Fruit fly (Drosophila melanogaster): Measurements from ENCODE around the gene lft.

The lft gene

DNA sequence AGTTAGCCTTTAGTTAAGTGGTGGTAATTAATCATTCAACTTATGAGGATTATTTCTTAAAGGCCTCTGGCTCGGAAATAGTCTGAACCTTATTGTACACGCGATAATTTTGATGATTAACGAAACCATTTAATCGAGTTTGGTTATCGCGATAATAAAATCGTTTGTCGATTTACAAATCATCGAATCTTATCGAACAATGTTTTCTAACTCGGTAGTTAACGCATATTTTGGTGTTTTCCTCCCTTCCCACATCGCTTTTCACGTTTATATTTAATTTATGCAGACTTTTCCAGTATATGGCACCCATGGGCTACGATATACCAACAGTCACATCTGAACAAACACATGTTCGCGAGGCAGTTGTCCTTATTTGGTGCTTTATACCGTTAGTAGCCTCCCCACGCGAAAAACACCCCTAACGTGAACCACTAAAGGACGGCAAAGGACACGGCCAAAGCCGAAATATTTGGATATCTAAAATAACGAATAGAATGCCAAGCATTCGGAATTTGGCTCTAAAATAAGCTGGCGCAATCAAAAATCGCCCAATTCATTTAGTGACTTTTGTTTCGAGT lies 20.2 kb upstream of the lft start, which contains the start of gene Frmd5 (continued):
- TF ChIP-seq crp (GFP tag; optimal IDR thresholded peaks at IDR 0.05) = peak in 1 of 2 experiments; percentile 54
- TF ChIP-seq kah (GFP tag; optimal IDR thresholded peaks at IDR 0.05) = no peak
- no peak for TF ChIP-seq cas (GFP tag; IDR thresholded peaks at IDR 0.05)
- TF ChIP-seq p53 (GFP tag; optimal IDR thresholded peaks at IDR 0.05) = no peak
- no peak for TF ChIP-seq CG8290 (GFP tag; optimal IDR thresholded peaks at IDR 0.05)
- no peak for TF ChIP-seq CG8290 (tag; optimal IDR thresholded peaks at IDR 0.05)
- no peak for TF ChIP-seq bcd (GFP tag; optimal IDR thresholded peaks at IDR 0.05)
- TF ChIP-seq da (GFP tag; optimal IDR thresholded peaks at IDR 0.05) = no peak
- TF ChIP-seq lov (optimal IDR thresholded peaks at IDR 0.05) = no peak
- TF ChIP-seq lov (GFP tag; IDR thresholded peaks at IDR 0.05) = no peak
- TF ChIP-seq Usf (GFP tag; optimal IDR thresholded peaks at IDR 0.05) = no peak
- peak; percentile 66; the same call in 2 of the 4 replicates for TF ChIP-seq Dll (GFP tag; IDR thresholded peaks at IDR 0.05; ENCODE audit: partially characterized antibody)
- no peak for TF ChIP-seq hkb (optimal IDR thresholded peaks at IDR 0.05)
- no peak for TF ChIP-seq hkb (GFP tag; IDR thresholded peaks at IDR 0.05)
- no peak for TF ChIP-seq ERR (GFP tag; optimal IDR thresholded peaks at IDR 0.05)
- TF ChIP-seq lbe (GFP tag; optimal IDR thresholded peaks at IDR 0.05) = no peak
- no peak for TF ChIP-seq Hand (GFP tag; optimal IDR thresholded peaks at IDR 0.05)
- no peak for TF ChIP-seq az2 (GFP tag; optimal IDR thresholded peaks at IDR 0.05)
- peak; percentile 62 for TF ChIP-seq Neu2 (GFP tag; optimal IDR thresholded peaks at IDR 0.05; ENCODE audit: borderline replicate concordance)
- TF ChIP-seq CG31441 (GFP tag; IDR thresholded peaks at IDR 0.05) = no peak
- TF ChIP-seq Jarid2 (GFP tag; optimal IDR thresholded peaks at IDR 0.05) = no peak
- TF ChIP-seq ro (GFP tag; IDR thresholded peaks at IDR 0.05) = no peak
- no peak for TF ChIP-seq CG6813 (GFP tag; optimal IDR thresholded peaks at IDR 0.05)
- TF ChIP-seq sens-2 (GFP tag; IDR thresholded peaks at IDR 0.05) = no peak
- no peak for TF ChIP-seq fu2 (GFP tag; optimal IDR thresholded peaks at IDR 0.05)
- no peak for TF ChIP-seq Dbx (GFP tag; IDR thresholded peaks at IDR 0.05)
- TF ChIP-seq Lim3 (GFP tag; IDR thresholded peaks at IDR 0.05) = no peak
- TF ChIP-seq HLH54F (GFP tag; optimal IDR thresholded peaks at IDR 0.05) = no peak
- TF ChIP-seq ind (GFP tag; optimal IDR thresholded peaks at IDR 0.05) = no peak
- no peak for TF ChIP-seq nau (GFP tag; optimal IDR thresholded peaks at IDR 0.05)
- TF ChIP-seq NC2β (GFP tag; optimal IDR thresholded peaks at IDR 0.05) = no peak
- no peak for TF ChIP-seq Fer2 (tag; optimal IDR thresholded peaks at IDR 0.05)
- no peak for TF ChIP-seq Ssrp (tag; optimal IDR thresholded peaks at IDR 0.05)
- TF ChIP-seq CG14710 (tag; optimal IDR thresholded peaks at IDR 0.05) = no peak
- TF ChIP-seq zen2 (GFP tag; IDR thresholded peaks at IDR 0.05; ENCODE audit: partially characterized antibody) = 0 out of 3 replicates have a peak, but pooled peaks have one; percentile 28
- no peak for TF ChIP-seq CG10654 (GFP tag; optimal IDR thresholded peaks at IDR 0.05)
- no peak for TF ChIP-seq ash1 (GFP tag; optimal IDR thresholded peaks at IDR 0.05)
- TF ChIP-seq lab (GFP tag; optimal IDR thresholded peaks at IDR 0.05) = no peak
- TF ChIP-seq CG12942 (GFP tag; optimal IDR thresholded peaks at IDR 0.05) = no peak
- TF ChIP-seq CG16779 (GFP tag; IDR thresholded peaks at IDR 0.05) = no peak
- no peak for TF ChIP-seq CG13424 (tag; optimal IDR thresholded peaks at IDR 0.05)
- TF ChIP-seq knrl (GFP tag; IDR thresholded peaks at IDR 0.05; ENCODE audit: partially characterized antibody) = 0 out of 3 replicates have a peak, but pooled peaks have one; percentile 25
- TF ChIP-seq ewg (GFP tag; optimal IDR thresholded peaks at IDR 0.05) = no peak
- TF ChIP-seq E2f2 (GFP tag; IDR thresholded peaks at IDR 0.05) = no peak
- no peak for TF ChIP-seq CG12155 (GFP tag; optimal IDR thresholded peaks at IDR 0.05)
- peak; percentile 74 for TF ChIP-seq CG15514 (GFP tag; optimal IDR thresholded peaks at IDR 0.05)
- TF ChIP-seq Nf-YC (tag; optimal IDR thresholded peaks at IDR 0.05) = no peak
- no peak for TF ChIP-seq salm (tag; optimal IDR thresholded peaks at IDR 0.05)
- no peak for TF ChIP-seq phol (tag; optimal IDR thresholded peaks at IDR 0.05)
- peak; percentile 62 for TF ChIP-seq CG13287 (GFP tag; IDR thresholded peaks at IDR 0.05; ENCODE audit: partially characterized antibody)
- TF ChIP-seq Med (GFP tag) = peak; percentile 23

Measured in whole organism, embryonic.